Fruit fly (Drosophila melanogaster): Measurements from ENCODE around the gene CG42821.

CG42821 gene

dm6 chr3R:17391313-17391845 is 21.5 kb upstream of the CG42821 start, which contains the start of the genes Brf and sds22 (continued):
- TF ChIP-seq insv (GFP tag; optimal IDR thresholded peaks at IDR 0.05) (peak in 1 of 2 experiments; percentile 78), tna (GFP tag; IDR thresholded peaks at IDR 0.05; ENCODE audit: partially characterized antibody) (peak; percentile 56; the same call in 1 of the 2 replicates), cg (GFP tag; optimal IDR thresholded peaks at IDR 0.05) (no peak), Nf-YA (GFP tag; IDR thresholded peaks at IDR 0.05) (peak; percentile 73; the same call in 1 of the 2 replicates), sob (GFP tag; IDR thresholded peaks at IDR 0.05) (peak; percentile 96), CG3281 (GFP tag; optimal IDR thresholded peaks at IDR 0.05) (peak; percentile 94), Mrtf (GFP tag; IDR thresholded peaks at IDR 0.05) (peak; percentile 90), CG12391 (tag; optimal IDR thresholded peaks at IDR 0.05) (peak; percentile 98), YL-1 (GFP tag; optimal IDR thresholded peaks at IDR 0.05) (peak; percentile 80), Optix (GFP tag; IDR thresholded peaks at IDR 0.05) (peak; percentile 58; the same call in 2 of the 3 replicates), CG18764 (GFP tag; optimal IDR thresholded peaks at IDR 0.05) (peak; percentile 95), kni (GFP tag; optimal IDR thresholded peaks at IDR 0.05) (peak; percentile 74), odd (GFP tag; optimal IDR thresholded peaks at IDR 0.05) (peak; percentile 88), CG4730 (GFP tag; IDR thresholded peaks at IDR 0.05) (peak; percentile 90), gce (GFP tag; IDR thresholded peaks at IDR 0.05) (peak; percentile 63; the same call in 1 of the 3 replicates), CG2889 (GFP tag; IDR thresholded peaks at IDR 0.05) (peak; percentile 91), CG7963 (GFP tag; IDR thresholded peaks at IDR 0.05; ENCODE audit: partially characterized antibody) (0 out of 3 replicates have a peak, but pooled peaks have one; percentile 48), salm (tag; optimal IDR thresholded peaks at IDR 0.05) (peak; percentile 78), TFAM (GFP tag; optimal IDR thresholded peaks at IDR 0.05) (peak; percentile 67), dpn (GFP tag; optimal IDR thresholded peaks at IDR 0.05) (peak; percentile 97), phol (tag; optimal IDR thresholded peaks at IDR 0.05) (peak; percentile 96), Trl (optimal IDR thresholded peaks at IDR 0.05) (no peak), Trl (GFP tag; optimal IDR thresholded peaks at IDR 0.05) (peak; percentile 96), CG18619 (GFP tag; optimal IDR thresholded peaks at IDR 0.05) (peak; percentile 92), en (GFP tag; optimal IDR thresholded peaks at IDR 0.05) (peak; percentile 83), NfI (GFP tag; optimal IDR thresholded peaks at IDR 0.05) (peak; percentile 96), Dip2 (GFP tag; IDR thresholded peaks at IDR 0.05) (peak; percentile 46; the same call in 1 of the 2 replicates), CG42726 (GFP tag; IDR thresholded peaks at IDR 0.05; ENCODE audit: partially characterized antibody) (no peak), Six4 (GFP tag; optimal IDR thresholded peaks at IDR 0.05) (peak; percentile 94), eyg (GFP tag; optimal IDR thresholded peaks at IDR 0.05) (peak; percentile 80), CG5953 (GFP tag; IDR thresholded peaks at IDR 0.05) (peak; percentile 27; the same call in 1 of the 2 replicates), nmo (GFP tag; optimal IDR thresholded peaks at IDR 0.05) (peak; percentile 98), Awh (GFP tag; IDR thresholded peaks at IDR 0.05) (peak; percentile 79; the same call in 1 of the 2 replicates), CG7271 (tag; optimal IDR thresholded peaks at IDR 0.05) (peak; percentile 80), ranshi (GFP tag; IDR thresholded peaks at IDR 0.05) (peak; percentile 95), Bdp1 (GFP tag; optimal IDR thresholded peaks at IDR 0.05) (peak; percentile 90), Blimp-1 (GFP tag; optimal IDR thresholded peaks at IDR 0.05) (peak; percentile 91), CG9437 (GFP tag; optimal IDR thresholded peaks at IDR 0.05) (peak; percentile 88), ab (GFP tag; optimal IDR thresholded peaks at IDR 0.05) (peak; percentile 89), Sry-δ (GFP tag; optimal IDR thresholded peaks at IDR 0.05) (peak; percentile 95), CG33213 (GFP tag; optimal IDR thresholded peaks at IDR 0.05) (peak; percentile 94), corto (GFP tag; optimal IDR thresholded peaks at IDR 0.05) (peak; percentile 85), Dfd (GFP tag; optimal IDR thresholded peaks at IDR 0.05) (peak in 1 of 2 experiments; percentile 91), CG13894 (tag; optimal IDR thresholded peaks at IDR 0.05) (peak; percentile 95), CkIIα-i1 (GFP tag; IDR thresholded peaks at IDR 0.05) (no peak), crp (GFP tag; optimal IDR thresholded peaks at IDR 0.05) (peak; percentile 83 to 93), CG11560 (tag; IDR thresholded peaks at IDR 0.05) (peak; percentile 87), CG9215 (GFP tag; IDR thresholded peaks at IDR 0.05) (peak; percentile 95), CG18599 (GFP tag; optimal IDR thresholded peaks at IDR 0.05) (peak; percentile 96), CG17829 (tag; optimal IDR thresholded peaks at IDR 0.05) (peak; percentile 96)

All from whole organism, embryonic.